Fruit fly (Drosophila melanogaster): ENCODE data around the gene Pak3.

Gene Pak3

DNA sequence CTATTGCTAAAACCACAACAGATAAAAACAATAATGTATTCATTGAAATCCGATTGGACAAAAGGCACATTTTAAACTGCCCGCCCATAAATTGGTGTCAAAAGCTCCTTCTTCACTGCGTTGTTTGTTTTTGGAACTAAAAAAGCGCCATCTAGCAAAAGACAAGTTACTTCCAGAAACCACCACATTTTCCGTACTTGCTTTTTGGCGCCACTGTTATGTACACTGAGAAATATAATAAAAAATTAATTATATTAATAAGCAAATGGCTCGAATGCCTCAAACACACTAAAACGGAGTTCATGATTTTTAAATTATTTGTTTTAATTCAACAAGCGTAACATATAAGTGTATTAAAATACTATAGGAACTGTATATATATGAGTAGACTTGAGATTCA, 43.8 kb upstream of the Pak3 start (continued):
- TF ChIP-seq p53 (GFP tag; optimal IDR thresholded peaks at IDR 0.05) (peak; percentile 50), tx (GFP tag; optimal IDR thresholded peaks at IDR 0.05) (peak; percentile 47), run (tag; optimal IDR thresholded peaks at IDR 0.05) (peak; percentile 70), disco-r (GFP tag; optimal IDR thresholded peaks at IDR 0.05) (peak; percentile 38), Hmr (GFP tag; optimal IDR thresholded peaks at IDR 0.05) (peak; percentile 87), grau (tag; optimal IDR thresholded peaks at IDR 0.05) (peak; percentile 84), CG9932 (GFP tag; IDR thresholded peaks at IDR 0.05) (peak; percentile 92), nom (GFP tag; optimal IDR thresholded peaks at IDR 0.05) (no peak), CG15073 (GFP tag; optimal IDR thresholded peaks at IDR 0.05) (peak; percentile 44), CG15479 (GFP tag; optimal IDR thresholded peaks at IDR 0.05) (no peak), TFAM (GFP tag; optimal IDR thresholded peaks at IDR 0.05) (peak; percentile 27), knrl (GFP tag; IDR thresholded peaks at IDR 0.05; ENCODE audit: partially characterized antibody) (no peak; the same call in 2 of the 3 replicates), Med (GFP tag) (peak; percentile 95), CG13287 (GFP tag; IDR thresholded peaks at IDR 0.05; ENCODE audit: partially characterized antibody) (no peak), H2.0 (GFP tag; IDR thresholded peaks at IDR 0.05) (peak; percentile 77), CG17385 (GFP tag; optimal IDR thresholded peaks at IDR 0.05) (peak; percentile 74), bab2 (GFP tag; optimal IDR thresholded peaks at IDR 0.05) (peak; percentile 74), CG6272 (GFP tag; IDR thresholded peaks at IDR 0.05) (peak; percentile 69), dysf (GFP tag; IDR thresholded peaks at IDR 0.05) (peak; percentile 91), odd (GFP tag; optimal IDR thresholded peaks at IDR 0.05) (peak; percentile 70), nerfin-2 (GFP tag; IDR thresholded peaks at IDR 0.05; ENCODE audit: partially characterized antibody) (no peak), CG10654 (GFP tag; optimal IDR thresholded peaks at IDR 0.05) (peak; percentile 80), CG5180 (GFP tag; optimal IDR thresholded peaks at IDR 0.05) (peak; percentile 64), z (GFP tag; IDR thresholded peaks at IDR 0.05) (no peak), CG11093 (GFP tag; IDR thresholded peaks at IDR 0.05) (peak; percentile 68; the same call in 1 of the 3 replicates), Scr (GFP tag; IDR thresholded peaks at IDR 0.05; ENCODE audit: partially characterized antibody) (no peak), eve (GFP tag; optimal IDR thresholded peaks at IDR 0.05) (no peak), CG15011 (GFP tag; optimal IDR thresholded peaks at IDR 0.05) (peak; percentile 12), sr (GFP tag; IDR thresholded peaks at IDR 0.05) (peak; percentile 80; the same call in 2 of the 3 replicates), dmrt99B (tag; optimal IDR thresholded peaks at IDR 0.05) (peak; percentile 83), ERR (GFP tag; optimal IDR thresholded peaks at IDR 0.05) (no peak), bcd (GFP tag; optimal IDR thresholded peaks at IDR 0.05) (peak; percentile 84), CG32767 (GFP tag; IDR thresholded peaks at IDR 0.05) (no peak), Dip2 (GFP tag; IDR thresholded peaks at IDR 0.05) (no peak), CG10959 (GFP tag; IDR thresholded peaks at IDR 0.05) (peak; percentile 77), wdn (GFP tag; IDR thresholded peaks at IDR 0.05) (peak; percentile 77), grn (GFP tag; optimal IDR thresholded peaks at IDR 0.05) (peak; percentile 12), CG17829 (tag; optimal IDR thresholded peaks at IDR 0.05) (peak; percentile 89), B-H2 (GFP tag; optimal IDR thresholded peaks at IDR 0.05) (peak; percentile 53), CG17802 (tag; optimal IDR thresholded peaks at IDR 0.05) (peak; percentile 69), CG3726 (GFP tag; IDR thresholded peaks at IDR 0.05) (peak; percentile 71; the same call in 1 of the 3 replicates), CG8089 (GFP tag; optimal IDR thresholded peaks at IDR 0.05) (peak; percentile 49), B-H1 (GFP tag; IDR thresholded peaks at IDR 0.05) (peak; percentile 80), CG13775 (GFP tag; optimal IDR thresholded peaks at IDR 0.05) (peak; percentile 75), CG7556 (GFP tag; optimal IDR thresholded peaks at IDR 0.05) (peak; percentile 79), CG6791 (GFP tag; IDR thresholded peaks at IDR 0.05; ENCODE audit: partially characterized antibody) (peak; percentile 38; the same call in 1 of the 3 replicates), CG7357 (GFP tag; IDR thresholded peaks at IDR 0.05) (no peak), HLHmδ (GFP tag; optimal IDR thresholded peaks at IDR 0.05) (no peak), stwl (tag; optimal IDR thresholded peaks at IDR 0.05) (peak; percentile 69), CG4328 (GFP tag; optimal IDR thresholded peaks at IDR 0.05) (peak; percentile 46), CG6689 (GFP tag; IDR thresholded peaks at IDR 0.05) (peak; percentile 83)
